Worm (Caenorhabditis elegans): ENCODE measurements around the gene srz-83.

- TF ChIP-seq tra-4 (tag; optimal IDR thresholded peaks at IDR 0.05) (no peak), hmbx-1 (tag; optimal IDR thresholded peaks at IDR 0.05) (no peak), ama-1 (optimal IDR thresholded peaks at IDR 0.05) (no peak), sea-1 (GFP tag; conservative IDR thresholded peaks at IDR 0.05) (no peak), pes-1 (GFP tag; IDR thresholded peaks at IDR 0.05) (no peak), F13C5.2 (tag; optimal IDR thresholded peaks at IDR 0.05) (no peak), flt-1 (GFP tag; IDR thresholded peaks at IDR 0.05) (no peak), scrt-1 (GFP tag; IDR thresholded peaks at IDR 0.05) (no peak), hnd-1 (tag; optimal IDR thresholded peaks at IDR 0.05) (no peak), B0310.2 (tag; optimal IDR thresholded peaks at IDR 0.05) (no peak), hmg-4 (GFP tag; optimal IDR thresholded peaks at IDR 0.05) (no peak), ceh-36 (tag; optimal IDR thresholded peaks at IDR 0.05) (no peak), ceh-13 (GFP tag; optimal IDR thresholded peaks at IDR 0.05) (no peak), ets-7 (tag; optimal IDR thresholded peaks at IDR 0.05) (no peak)
Observed at ce11 chrIV:3545060-3545459, 40.8 kb downstream of the srz-83 start.

Measured in whole organism, early embryonic.